Fruit fly (Drosophila melanogaster) whole organism, prepupa: ENCODE results near the gene rdgA.

ENCODE experiments used
- Blimp-1 ChIP-seq: fragments of 200-800 bp; sonication (Bioruptor generic); optimal IDR thresholded peaks from 3 replicates; lab custom pipeline; 2017; ENCODE audit warnings: missing biosample characterization, missing genetic modification characterization, mild to moderate bottlenecking, moderate library complexity, missing genetic modification reagents
- CG10631 ChIP-seq: fragments of 200-800 bp; sonication (Bioruptor generic); optimal IDR thresholded peaks from 2 replicates; lab custom pipeline; 2016; ENCODE audit warnings: missing biosample characterization, missing genetic modification characterization
- CG10669 ChIP-seq: fragments of 200-800 bp; sonication (Bioruptor generic); optimal IDR thresholded peaks from 3 replicates; lab custom pipeline; 2018; ENCODE audit warnings: missing biosample characterization, mild to moderate bottlenecking, missing genetic modification characterization, moderate library complexity
- CG11294 ChIP-seq: fragments of 200-800 bp; sonication (Bioruptor generic); IDR thresholded peaks from 2 replicates; pipeline ENCODE4 v1.3.6; 2022; ENCODE audit warnings: missing biosample characterization, missing genetic modification characterization
- CG11762 ChIP-seq: fragments of 200-800 bp; sonication (Bioruptor generic); optimal IDR thresholded peaks from 3 replicates; lab custom pipeline; 2016; ENCODE audit warnings: missing biosample characterization, missing genetic modification characterization; ENCODE audit not compliant: insufficient read depth
- CG11902 ChIP-seq: fragments of 200-800 bp; sonication (Bioruptor generic); optimal IDR thresholded peaks from 3 replicates; lab custom pipeline; 2016; ENCODE audit warnings: missing biosample characterization, missing genetic modification characterization
- CG15336 ChIP-seq: fragments of 200-800 bp; sonication (Bioruptor generic); IDR thresholded peaks from 2 replicates; pipeline ENCODE4 v1.3.6; 2022; ENCODE audit warnings: missing biosample characterization, missing genetic modification characterization
- CG1621 ChIP-seq: fragments of 200-800 bp; sonication (Bioruptor generic); optimal IDR thresholded peaks from 3 replicates; lab custom pipeline; 2018; ENCODE audit warnings: missing biosample characterization, mild to moderate bottlenecking, missing genetic modification characterization
- CG31627 ChIP-seq: fragments of 200-800 bp; sonication (Bioruptor generic); optimal IDR thresholded peaks from 3 replicates; lab custom pipeline; 2016; ENCODE audit warnings: missing biosample characterization, missing genetic modification characterization
- CG32006 ChIP-seq: fragments of 200-800 bp; sonication (Bioruptor generic); optimal IDR thresholded peaks from 3 replicates; lab custom pipeline; 2017; ENCODE audit warnings: missing biosample characterization, mild to moderate bottlenecking, missing genetic modification characterization
- CG34406 ChIP-seq: fragments of 200-800 bp; sonication (Bioruptor generic); optimal IDR thresholded peaks from 3 replicates; lab custom pipeline; 2016; ENCODE audit warnings: missing biosample characterization, missing genetic modification characterization
- CG4318 ChIP-seq: fragments of 200-800 bp; sonication (Bioruptor generic); optimal IDR thresholded peaks from 3 replicates; lab custom pipeline; 2017; ENCODE audit warnings: missing biosample characterization, mild to moderate bottlenecking, missing genetic modification characterization
- CG6163 ChIP-seq: fragments of 200-800 bp; sonication (Bioruptor generic); IDR thresholded peaks from 3 replicates; pipeline ENCODE4 v1.3.6; 2022; ENCODE audit warnings: missing biosample characterization, missing genetic modification characterization
- CG6276 ChIP-seq: fragments of 200-800 bp; sonication (Bioruptor generic); optimal IDR thresholded peaks from 2 replicates; lab custom pipeline; 2017; ENCODE audit warnings: missing biosample characterization, mild to moderate bottlenecking, missing genetic modification characterization
- CG6792 ChIP-seq: fragments of 200-800 bp; sonication (Bioruptor generic); optimal IDR thresholded peaks from 3 replicates; lab custom pipeline; 2016; ENCODE audit warnings: missing biosample characterization, missing genetic modification characterization
- CG6808 ChIP-seq: fragments of 200-800 bp; sonication (Bioruptor generic); optimal IDR thresholded peaks from 3 replicates; lab custom pipeline; 2017; ENCODE audit warnings: missing biosample characterization, missing genetic modification characterization, mild to moderate bottlenecking, moderate library complexity, missing genetic modification reagents
- CG6854 ChIP-seq: fragments of 200-800 bp; sonication (Bioruptor generic); optimal IDR thresholded peaks from 2 replicates; lab custom pipeline; 2017; ENCODE audit warnings: missing biosample characterization, mild to moderate bottlenecking, missing genetic modification characterization
- CG8119 ChIP-seq: fragments of 200-800 bp; sonication (Bioruptor generic); IDR thresholded peaks from 3 replicates; pipeline ENCODE4 v1.3.6; 2022; ENCODE audit warnings: missing biosample characterization, missing genetic modification characterization
- CG8319 ChIP-seq: fragments of 200-800 bp; sonication (Bioruptor generic); optimal IDR thresholded peaks from 3 replicates; lab custom pipeline; 2016; ENCODE audit warnings: missing biosample characterization, missing genetic modification characterization
- Eip75B ChIP-seq: fragments of 200-800 bp; sonication (Bioruptor generic); optimal IDR thresholded peaks from 3 replicates; lab custom pipeline; 2016; ENCODE audit warnings: missing biosample characterization, missing genetic modification characterization
- Eip78C ChIP-seq: fragments of 200-800 bp; sonication (Bioruptor generic); peaks from one replicate; lab custom pipeline; 2016; ENCODE audit warnings: missing biosample characterization, missing genetic modification characterization
- Ets21C ChIP-seq: fragments of 200-800 bp; sonication (Bioruptor generic); optimal IDR thresholded peaks from 3 replicates; lab custom pipeline; 2016; ENCODE audit warnings: missing biosample characterization, missing genetic modification characterization
- Ets96B ChIP-seq: fragments of 200-800 bp; optimal IDR thresholded peaks from 2 replicates; lab custom pipeline; 2019; ENCODE audit warnings: missing biosample characterization, mild to moderate bottlenecking, missing genetic modification characterization, moderate library complexity
- Hr38 ChIP-seq: sonication (Bioruptor generic); optimal IDR thresholded peaks from 2 replicates; lab custom pipeline; 2016; ENCODE audit warnings: missing biosample characterization, missing genetic modification characterization
- Hr39 ChIP-seq: fragments of 200-800 bp; sonication (Bioruptor generic); optimal IDR thresholded peaks from 2 replicates; lab custom pipeline; 2016; ENCODE audit warnings: missing biosample characterization, missing genetic modification characterization
- Lpt ChIP-seq: fragments of 200-800 bp; sonication (Bioruptor generic); optimal IDR thresholded peaks from 3 replicates; lab custom pipeline; 2016; ENCODE audit warnings: missing biosample characterization, missing genetic modification characterization
- Smox ChIP-seq: fragments of 200-800 bp; sonication (Bioruptor generic); optimal IDR thresholded peaks from 3 replicates; lab custom pipeline; 2016; ENCODE audit warnings: missing biosample characterization, missing genetic modification characterization
- Sox102F ChIP-seq: fragments of 200-800 bp; sonication (Bioruptor generic); optimal IDR thresholded peaks from 2 replicates; lab custom pipeline; 2016; ENCODE audit warnings: missing biosample characterization, mild to moderate bottlenecking, missing genetic modification characterization
- Sox14 ChIP-seq: fragments of 200-800 bp; sonication (Bioruptor generic); optimal IDR thresholded peaks from 3 replicates; lab custom pipeline; 2016; ENCODE audit warnings: missing biosample characterization, missing genetic modification characterization
- Sox15 ChIP-seq: fragments of 200-800 bp; sonication (Bioruptor generic); optimal IDR thresholded peaks from 3 replicates; lab custom pipeline; 2016; ENCODE audit warnings: missing biosample characterization, missing genetic modification characterization
- achi ChIP-seq: fragments of 200-800 bp; sonication (Bioruptor generic); optimal IDR thresholded peaks from 3 replicates; lab custom pipeline; 2016; ENCODE audit warnings: missing biosample characterization, missing genetic modification characterization
- acj6 ChIP-seq: fragments of 200-800 bp; sonication (Bioruptor generic); optimal IDR thresholded peaks from 3 replicates; lab custom pipeline; 2016; ENCODE audit warnings: missing biosample characterization, missing genetic modification characterization
- cyc ChIP-seq: fragments of 200-800 bp; sonication (Bioruptor generic); optimal IDR thresholded peaks from 3 replicates; lab custom pipeline; 2016; ENCODE audit warnings: missing biosample characterization, missing genetic modification characterization
- dac ChIP-seq: fragments of 200-800 bp; sonication (Bioruptor generic); optimal IDR thresholded peaks from 2 replicates; lab custom pipeline; 2017; ENCODE audit warnings: missing biosample characterization, mild to moderate bottlenecking, missing genetic modification characterization
- eg ChIP-seq: fragments of 200-800 bp; sonication (Bioruptor generic); IDR thresholded peaks from 3 replicates; pipeline ENCODE4 v1.3.6; 2022; ENCODE audit warnings: missing biosample characterization, missing genetic modification characterization
- fd59A ChIP-seq: fragments of 200-800 bp; sonication (Bioruptor generic); optimal IDR thresholded peaks from 2 replicates; lab custom pipeline; 2017; ENCODE audit warnings: missing biosample characterization, mild to moderate bottlenecking, missing genetic modification characterization, missing genetic modification reagents
- fd85E ChIP-seq: fragments of 200-800 bp; sonication (Bioruptor generic); optimal IDR thresholded peaks from 3 replicates; lab custom pipeline; 2016; ENCODE audit warnings: missing biosample characterization, missing genetic modification characterization
- lz ChIP-seq: fragments of 200-800 bp; sonication (Bioruptor generic); optimal IDR thresholded peaks from 3 replicates; lab custom pipeline; 2016; ENCODE audit warnings: missing biosample characterization, missing genetic modification characterization
- net ChIP-seq: fragments of 200-800 bp; sonication (Bioruptor generic); optimal IDR thresholded peaks from 3 replicates; lab custom pipeline; 2016; ENCODE audit warnings: missing biosample characterization, missing genetic modification characterization
- pdm3 ChIP-seq: fragments of 200-800 bp; sonication (Bioruptor generic); optimal IDR thresholded peaks from 3 replicates; lab custom pipeline; 2016; ENCODE audit warnings: missing biosample characterization, missing genetic modification characterization
- salr ChIP-seq, 2 experiments: fragments of 200-800 bp; sonication (Bioruptor generic); optimal IDR thresholded peaks; 3 replicates each; lab custom pipeline; 2016 to 2018; ENCODE audit warnings: missing biosample characterization in 2 of 2, missing genetic modification characterization in 2 of 2, mild to moderate bottlenecking in 1 of 2
- spab ChIP-seq: fragments of 200-800 bp; sonication (Bioruptor generic); optimal IDR thresholded peaks from 2 replicates; lab custom pipeline; 2017; ENCODE audit warnings: missing biosample characterization, mild to moderate bottlenecking, missing genetic modification characterization, missing genetic modification reagents
- ss ChIP-seq, 2 experiments: fragments of 200-800 bp; sonication (Bioruptor generic); optimal IDR thresholded peaks; 2 replicates in 1 of 2; 3 replicates in 1 of 2; lab custom pipeline; 2017 to 2018; ENCODE audit warnings: mild to moderate bottlenecking in 2 of 2, missing biosample characterization in 2 of 2, missing genetic modification characterization in 2 of 2, moderate library complexity in 1 of 2
- vri ChIP-seq: fragments of 200-800 bp; sonication (Bioruptor generic); optimal IDR thresholded peaks from 3 replicates; lab custom pipeline; 2016; ENCODE audit warnings: missing biosample characterization, mild to moderate bottlenecking, missing genetic modification characterization

rdgA gene

dm6 chrX:8907547-8907813 is 612 bp downstream of the rdgA start:
- no peak for TF ChIP-seq CG34406
- TF ChIP-seq Ets96B (tag; lab: Kevin White, UChicago): no peak
- TF ChIP-seq Lpt (GFP tag; lab: Kevin White, UChicago): no peak
- TF ChIP-seq Eip75B (GFP tag; lab: Kevin White, UChicago): no peak
- no peak for TF ChIP-seq fd59A
- no peak for TF ChIP-seq Smox (GFP tag; lab: Kevin White, UChicago)
- no peak for TF ChIP-seq salr (GFP tag; optimal IDR thresholded peaks at IDR 0.05; lab: Kevin White, UChicago)
- no peak for TF ChIP-seq acj6 (GFP tag; lab: Kevin White, UChicago)

dm6 chrX:8908137-8908536 is 1.3 kb downstream of the rdgA start:
- TF ChIP-seq Eip78C (GFP tag; lab: Kevin White, UChicago) (no peak), net (GFP tag; lab: Kevin White, UChicago) (no peak), Blimp-1 (GFP tag; lab: Kevin White, UChicago) (peak; percentile 2)

dm6 chrX:8911878-8912277 is 5.0 kb downstream of the rdgA start:
- TF ChIP-seq Eip78C (GFP tag; lab: Kevin White, UChicago): no peak
- TF ChIP-seq pdm3 (GFP tag; lab: Kevin White, UChicago): no peak

dm6 chrX:8923587-8923986 is 16.7 kb downstream of the rdgA start, which contains the start of the genes CG12661 and CG43255:
TSS of gene CG12661 (minus strand) at chrX:8923687.
TSS of gene CG43255 (plus strand) at chrX:8923960.
- TF ChIP-seq CG11902 (GFP tag; lab: Kevin White, UChicago): no peak
- TF ChIP-seq Hr38: no peak
- TF ChIP-seq Sox102F (GFP tag; lab: Kevin White, UChicago): no peak
- no peak for TF ChIP-seq Ets21C (GFP tag; lab: Kevin White, UChicago)

dm6 chrX:8924778-8925177 is 17.9 kb downstream of the rdgA start:
- TF ChIP-seq Hr39 (GFP tag; lab: Kevin White, UChicago) (no peak), CG6163 (GFP tag; lab: Robert Waterston, UW) (peak; percentile 36; the same call in 2 of the 3 replicates), CG4318 (GFP tag; lab: Kevin White, UChicago) (no peak), CG10669 (GFP tag; lab: Kevin White, UChicago) (no peak), CG6854 (no peak), CG11762 (GFP tag; lab: Kevin White, UChicago) (no peak), salr (GFP tag; optimal IDR thresholded peaks at IDR 0.05; lab: Kevin White, UChicago) (no peak), ss (GFP tag; optimal IDR thresholded peaks at IDR 0.05; lab: Kevin White, UChicago) (peak in 1 of 2 experiments; percentile 31), CG6276 (no peak), dac (GFP tag; lab: Kevin White, UChicago) (no peak), eg (GFP tag; lab: Robert Waterston, UW) (no peak), CG6792 (no peak), Sox15 (GFP tag; lab: Kevin White, UChicago) (no peak), lz (no peak), CG10631 (GFP tag; lab: Kevin White, UChicago) (no peak), Sox102F (GFP tag; lab: Kevin White, UChicago) (no peak), CG1621 (no peak), net (GFP tag; lab: Kevin White, UChicago) (peak; percentile 27), Lpt (GFP tag; lab: Kevin White, UChicago) (no peak), spab (GFP tag; lab: Kevin White, UChicago) (no peak), Sox14 (GFP tag; lab: Kevin White, UChicago) (no peak), fd85E (no peak), CG31627 (no peak), CG15336 (GFP tag; lab: Robert Waterston, UW) (no peak), achi (GFP tag; lab: Kevin White, UChicago) (no peak), Smox (GFP tag; lab: Kevin White, UChicago) (no peak), Eip75B (GFP tag; lab: Kevin White, UChicago) (no peak), CG11294 (GFP tag; lab: Robert Waterston, UW) (no peak), cyc (GFP tag; lab: Kevin White, UChicago) (no peak), CG8119 (GFP tag; lab: Robert Waterston, UW) (no peak), CG11902 (GFP tag; lab: Kevin White, UChicago) (no peak), CG6808 (GFP tag; lab: Kevin White, UChicago) (no peak), Ets21C (GFP tag; lab: Kevin White, UChicago) (no peak), CG32006 (GFP tag; lab: Kevin White, UChicago) (no peak), Blimp-1 (GFP tag; lab: Kevin White, UChicago) (no peak), CG8319 (GFP tag; lab: Kevin White, UChicago) (no peak), vri (GFP tag; lab: Kevin White, UChicago) (no peak)
